Worm (Caenorhabditis elegans) whole organism, early embryonic: ENCODE measurements around the gene C23H3.5.

Experiments used
- ama-1 ChIP-seq: fragments of 150-350 bp; optimal IDR thresholded peaks from 2 replicates; lab custom pipeline; 2014
- ceh-36 ChIP-seq: sonication (generic microtip); optimal IDR thresholded peaks from 2 replicates; lab custom pipeline; 2016; ENCODE audit warnings: missing genetic modification characterization, inconsistent platforms, missing compliant biosample characterization
- flt-1 ChIP-seq: fragments of 200-800 bp; sonication (Bioruptor generic); IDR thresholded peaks from 2 replicates; pipeline ENCODE4 v1.3.6; 2022; ENCODE audit warnings: missing genetic modification characterization, missing compliant biosample characterization
- hnd-1 ChIP-seq: sonication (generic microtip); optimal IDR thresholded peaks from 2 replicates; lab custom pipeline; 2016; ENCODE audit warnings: missing genetic modification characterization, missing compliant biosample characterization

DNA sequence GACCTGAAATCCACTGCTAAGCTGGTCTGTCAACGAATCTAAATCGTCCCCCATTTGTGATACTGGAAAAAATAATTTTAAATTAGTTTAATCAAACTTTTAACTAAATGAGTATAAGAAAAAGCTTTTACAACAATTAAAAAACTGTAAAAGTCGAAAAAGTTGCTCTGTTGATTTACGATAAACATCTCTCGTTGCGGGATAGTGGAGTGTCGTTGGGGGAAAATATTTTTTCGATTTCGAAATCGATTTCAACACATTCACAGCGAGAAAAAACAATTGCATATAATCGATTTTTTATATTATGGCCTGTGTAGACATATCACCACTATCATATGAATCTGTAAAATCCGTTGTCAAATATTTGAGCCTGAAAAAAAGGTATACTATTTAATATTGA is 15.9 kb upstream of the C23H3.5 start, which contains the start of the genes F23F1.5 and fbxc-54:
- TF ChIP-seq ama-1 (lab: Kevin White, UChicago), result no peak
- no peak for TF ChIP-seq flt-1 (GFP tag; lab: Robert Waterston, UW)
- TF ChIP-seq hnd-1 (tag; lab: Kevin White, UChicago), result no peak
- no peak for TF ChIP-seq ceh-36 (tag; lab: Kevin White, UChicago)
